Worm (Caenorhabditis elegans): Measurements from ENCODE around the gene Y105C5B.19.

The Y105C5B.19 gene

DNA sequence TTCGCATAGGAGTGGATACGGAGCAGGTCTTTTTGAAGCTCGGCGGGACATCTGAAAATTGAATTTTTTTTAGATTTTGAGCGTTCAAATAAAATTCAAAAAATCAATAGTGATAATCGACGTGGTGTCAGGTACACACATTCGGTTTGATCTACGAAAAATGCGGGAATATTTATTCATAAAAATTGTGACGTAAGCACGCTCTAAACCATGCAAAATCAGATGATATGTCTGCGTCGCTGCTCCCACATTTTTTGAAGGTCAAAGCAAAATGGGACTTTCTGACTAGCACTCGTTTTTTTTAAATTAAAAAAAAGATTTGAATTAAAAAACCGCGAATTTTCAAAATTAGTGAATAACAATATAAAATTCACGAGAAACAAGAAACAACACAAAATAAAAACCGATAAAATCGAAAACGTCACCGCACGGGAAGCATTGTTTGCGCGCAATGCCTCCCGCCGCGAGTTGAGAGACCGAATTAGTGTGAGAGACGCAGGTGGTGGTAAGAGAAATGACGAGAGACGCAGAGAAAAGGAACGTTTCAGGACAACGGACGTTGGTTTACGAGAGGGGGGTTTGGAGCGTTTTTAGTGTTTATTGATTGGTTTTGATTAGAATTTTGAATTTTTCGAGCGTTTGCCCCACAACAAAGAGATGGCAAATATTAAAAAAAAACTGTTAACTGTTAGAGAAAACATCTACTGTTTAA lies at the start of gene Y105C5B.19:
Gene Y105C5B.19, minus strand, starts transcription at position 51 of the 712 bp plus-strand sequence.
- peak; percentile 46 for TF ChIP-seq elt-2 (tag; optimal IDR thresholded peaks at IDR 0.05)
- TF ChIP-seq ztf-11 (tag; optimal IDR thresholded peaks at IDR 0.05), result no peak
- TF ChIP-seq ZK546.5 (tag; optimal IDR thresholded peaks at IDR 0.05), result no peak
- peak; percentile 86 for TF ChIP-seq hmg-11 (tag; optimal IDR thresholded peaks at IDR 0.05)
- TF ChIP-seq jun-1 (tag; optimal IDR thresholded peaks at IDR 0.05), result no peak
- TF ChIP-seq ceh-28 (tag; optimal IDR thresholded peaks at IDR 0.05), result peak; percentile 52
- peak; percentile 15 for TF ChIP-seq pqm-1 (tag; optimal IDR thresholded peaks at IDR 0.05)
- TF ChIP-seq pha-4 (tag; optimal IDR thresholded peaks at IDR 0.05), result peak; percentile 74
- peak; percentile 62 for TF ChIP-seq nfya-1 (tag; optimal IDR thresholded peaks at IDR 0.05; ENCODE audit: insufficient read depth)
- no peak for TF ChIP-seq ceh-82 (tag; optimal IDR thresholded peaks at IDR 0.05)
- TF ChIP-seq lin-39 (tag; optimal IDR thresholded peaks at IDR 0.05), result peak; percentile 46
- TF ChIP-seq lin-15B (tag; optimal IDR thresholded peaks at IDR 0.05), result peak; percentile 1
- TF ChIP-seq tbx-2 (tag; optimal IDR thresholded peaks at IDR 0.05), result no peak
- no peak for TF ChIP-seq zag-1 (tag; optimal IDR thresholded peaks at IDR 0.05)
- TF ChIP-seq snpc-4 (tag; optimal IDR thresholded peaks at IDR 0.05), result peak; percentile 35
- TF ChIP-seq daf-12 (tag; optimal IDR thresholded peaks at IDR 0.05), result no peak

DNA sequence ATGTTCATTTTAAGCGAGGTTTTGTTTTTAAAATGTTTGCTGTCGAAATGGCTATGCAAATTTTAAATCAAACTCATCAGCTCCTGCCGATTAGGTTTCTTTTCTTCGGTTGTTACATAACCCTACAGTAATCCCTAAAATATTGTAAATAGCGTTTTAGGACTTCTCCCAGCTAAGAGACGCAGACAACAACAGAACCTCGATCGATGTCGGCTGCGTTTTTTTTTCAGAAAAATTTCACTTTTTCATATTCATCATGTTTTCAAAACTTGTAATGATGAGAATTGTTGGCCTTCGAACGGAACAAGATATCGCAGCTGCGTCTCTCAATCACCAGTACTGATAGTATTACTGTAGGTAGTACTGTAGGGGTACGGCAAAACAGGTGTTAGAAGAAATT lies 44.7 kb upstream of the Y105C5B.19 start:
- TF ChIP-seq tbx-2 (tag; optimal IDR thresholded peaks at IDR 0.05) (no peak), snpc-4 (tag; optimal IDR thresholded peaks at IDR 0.05) (peak; percentile 76)

DNA sequence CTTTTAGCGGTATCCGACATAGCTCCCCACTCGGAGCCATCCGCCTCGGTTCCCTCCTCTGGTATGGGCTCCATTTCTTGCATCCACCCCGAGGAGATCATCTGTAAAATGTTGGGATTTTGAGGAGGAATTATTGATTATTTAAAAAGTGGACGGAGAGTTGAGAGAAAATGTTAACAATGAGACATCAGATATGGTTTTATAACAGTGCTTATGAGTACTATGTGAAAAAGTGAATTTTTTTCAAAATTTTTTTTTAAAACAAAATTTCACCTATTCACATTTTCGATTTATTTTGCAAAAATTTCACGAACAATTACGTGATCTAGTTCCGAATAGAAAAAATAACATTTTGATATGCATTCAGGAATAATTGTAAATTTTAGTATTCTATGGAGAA lies 43.0 kb upstream of the Y105C5B.19 start, which contains the start of gene jac-1:
Gene jac-1, minus strand, starts transcription at position 101 of the 400 bp plus-strand sequence.
- TF ChIP-seq lsy-12 (tag; optimal IDR thresholded peaks at IDR 0.05), result no peak
- TF ChIP-seq fkh-10 (GFP tag; optimal IDR thresholded peaks at IDR 0.05), result no peak
- TF ChIP-seq unc-39 (tag; optimal IDR thresholded peaks at IDR 0.05), result no peak
- no peak for TF ChIP-seq ceh-9 (tag; optimal IDR thresholded peaks at IDR 0.05)
- TF ChIP-seq ZK546.5 (tag; optimal IDR thresholded peaks at IDR 0.05), result no peak

DNA sequence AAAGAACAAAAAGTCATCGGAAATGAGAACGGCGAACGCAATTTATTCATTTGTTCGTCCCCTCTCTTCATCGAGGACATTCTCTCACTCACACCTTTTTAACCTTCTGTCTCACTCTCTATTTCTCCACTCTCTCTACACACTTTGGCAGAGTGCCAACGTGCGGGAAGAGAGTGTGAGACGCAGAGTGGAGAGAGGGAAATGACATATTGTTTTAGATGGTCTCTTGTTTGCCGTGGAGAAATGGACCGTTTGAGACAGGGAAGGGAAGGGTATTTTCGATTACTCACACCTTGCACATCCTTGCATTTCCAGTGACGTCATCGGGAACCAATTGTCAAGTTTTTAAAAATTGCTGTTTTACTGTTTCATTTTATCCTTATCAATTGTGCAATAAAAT lies 40.4 kb upstream of the Y105C5B.19 start:
- TF ChIP-seq nhr-25 (tag; optimal IDR thresholded peaks at IDR 0.05) (peak; percentile 76), nhr-23 (tag; optimal IDR thresholded peaks at IDR 0.05) (peak; percentile 45), R02D3.7 (tag; optimal IDR thresholded peaks at IDR 0.05) (no peak), nfya-1 (tag; optimal IDR thresholded peaks at IDR 0.05; ENCODE audit: insufficient read depth) (peak; percentile 33), ceh-28 (tag; optimal IDR thresholded peaks at IDR 0.05) (no peak), egl-27 (tag; optimal IDR thresholded peaks at IDR 0.05) (peak; percentile 31), unc-62 (GFP tag; optimal IDR thresholded peaks at IDR 0.05) (no peak), egl-5 (tag; optimal IDR thresholded peaks at IDR 0.05) (no peak), lin-39 (tag; optimal IDR thresholded peaks at IDR 0.05) (no peak), pqm-1 (tag; optimal IDR thresholded peaks at IDR 0.05) (no peak), hmg-11 (tag; optimal IDR thresholded peaks at IDR 0.05) (peak; percentile 68), snpc-4 (tag; optimal IDR thresholded peaks at IDR 0.05) (peak; percentile 25), elt-2 (tag; optimal IDR thresholded peaks at IDR 0.05) (no peak), pha-4 (tag; optimal IDR thresholded peaks at IDR 0.05) (peak; percentile 70), fkh-2 (tag; optimal IDR thresholded peaks at IDR 0.05) (no peak), ceh-16 (tag; optimal IDR thresholded peaks at IDR 0.05) (no peak)

DNA sequence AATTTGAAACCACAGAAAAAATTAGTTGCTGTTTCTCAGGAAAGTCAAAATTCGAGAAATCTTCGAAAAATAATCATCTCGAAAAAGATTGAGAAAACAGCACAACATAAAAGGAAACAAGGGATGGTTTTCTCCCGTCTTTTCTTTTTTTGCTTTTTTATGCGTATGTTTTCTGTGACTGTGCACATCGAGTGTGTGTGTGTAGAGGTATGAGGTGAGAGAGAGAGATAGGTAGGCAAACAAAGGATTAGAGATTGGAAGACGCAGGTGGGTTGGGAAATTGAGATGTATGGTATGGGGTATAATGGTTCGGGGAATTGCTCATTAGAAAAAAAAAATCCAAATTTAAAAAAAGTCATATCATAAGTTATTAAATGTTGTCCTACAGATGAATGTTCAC lies 38.7 kb upstream of the Y105C5B.19 start:
- no peak for TF ChIP-seq zag-1 (tag; optimal IDR thresholded peaks at IDR 0.05)
- TF ChIP-seq ceh-16 (tag; optimal IDR thresholded peaks at IDR 0.05), result no peak
- TF ChIP-seq pha-4 (tag; optimal IDR thresholded peaks at IDR 0.05), result peak; percentile 75
- no peak for TF ChIP-seq nhr-12 (tag; optimal IDR thresholded peaks at IDR 0.05)
- TF ChIP-seq nfya-1 (tag; optimal IDR thresholded peaks at IDR 0.05; ENCODE audit: insufficient read depth), result no peak
- TF ChIP-seq lin-15B (tag; optimal IDR thresholded peaks at IDR 0.05), result no peak
- TF ChIP-seq hmg-11 (tag; optimal IDR thresholded peaks at IDR 0.05), result peak; percentile 25
- no peak for TF ChIP-seq eor-1 (tag; optimal IDR thresholded peaks at IDR 0.05)
- no peak for TF ChIP-seq elt-1 (tag; optimal IDR thresholded peaks at IDR 0.05)
- no peak for TF ChIP-seq nhr-237 (tag; optimal IDR thresholded peaks at IDR 0.05)
- no peak for TF ChIP-seq aly-2 (tag; optimal IDR thresholded peaks at IDR 0.05)
- TF ChIP-seq ceh-82 (tag; optimal IDR thresholded peaks at IDR 0.05), result no peak
